Worm (Caenorhabditis elegans) whole organism, mixed stage, embryonic: ENCODE data around the gene lys-2.

Source experiments
- M03D4.4 ChIP-seq: sonication (generic microtip); optimal IDR thresholded peaks from 2 replicates; lab custom pipeline; 2017; ENCODE audit warnings: mild to moderate bottlenecking, missing genetic modification characterization, missing compliant biosample characterization
- bed-3 ChIP-seq: fragments of 200-800 bp; sonication (Bioruptor generic); optimal IDR thresholded peaks from 3 replicates; lab custom pipeline; 2018; ENCODE audit warnings: mild to moderate bottlenecking, missing genetic modification characterization, moderate library complexity, missing compliant biosample characterization
- ceh-39 ChIP-seq: fragments of 150-350 bp; optimal IDR thresholded peaks from 2 replicates; lab custom pipeline; 2014; ENCODE audit warnings: missing biosample characterization, missing genetic modification characterization
- ceh-43 ChIP-seq: fragments of 200-800 bp; sonication (Bioruptor generic); optimal IDR thresholded peaks from 2 replicates; lab custom pipeline; 2018; ENCODE audit warnings: mild to moderate bottlenecking, missing genetic modification characterization, moderate library complexity, missing compliant biosample characterization
- ceh-83 ChIP-seq: fragments of 200-800 bp; sonication (Bioruptor generic); optimal IDR thresholded peaks from 2 replicates; lab custom pipeline; 2018; ENCODE audit warnings: mild to moderate bottlenecking, missing genetic modification characterization, missing compliant biosample characterization
- ces-1 ChIP-seq: fragments of 150-350 bp; optimal IDR thresholded peaks from 2 replicates; lab custom pipeline; 2014; ENCODE audit warnings: missing biosample characterization, missing genetic modification reagents, missing genetic modification characterization
- drap-1 ChIP-seq: fragments of 200-800 bp; sonication (Bioruptor generic); optimal IDR thresholded peaks from 3 replicates; lab custom pipeline; 2018; ENCODE audit warnings: mild to moderate bottlenecking, missing genetic modification characterization, missing compliant biosample characterization
- flh-1 ChIP-seq: fragments of 200-800 bp; sonication (Bioruptor generic); optimal IDR thresholded peaks from 2 replicates; lab custom pipeline; 2018; ENCODE audit warnings: mild to moderate bottlenecking, missing genetic modification characterization, moderate library complexity, missing compliant biosample characterization
- ham-2 ChIP-seq: fragments of 200-800 bp; sonication (Bioruptor generic); optimal IDR thresholded peaks from 2 replicates; lab custom pipeline; 2018; ENCODE audit warnings: mild to moderate bottlenecking, missing genetic modification characterization, missing compliant biosample characterization
- hlh-1 ChIP-seq: fragments of 150-350 bp; optimal IDR thresholded peaks from 2 replicates; lab custom pipeline; 2014; ENCODE audit warnings: missing biosample characterization, missing genetic modification reagents, missing genetic modification characterization
- lin-13 ChIP-seq: fragments of 150-350 bp; optimal IDR thresholded peaks from 2 replicates; lab custom pipeline; 2014; ENCODE audit warnings: missing biosample characterization, missing genetic modification characterization
- lin-32 ChIP-seq: fragments of 200-800 bp; sonication (Bioruptor generic); optimal IDR thresholded peaks from 2 replicates; lab custom pipeline; 2018; ENCODE audit warnings: mild to moderate bottlenecking, missing genetic modification characterization, missing compliant biosample characterization
- lsy-2 ChIP-seq: fragments of 150-350 bp; optimal IDR thresholded peaks from 2 replicates; lab custom pipeline; 2014; ENCODE audit warnings: missing biosample characterization, missing genetic modification characterization
- mab-5 ChIP-seq: fragments of 150-350 bp; optimal IDR thresholded peaks from 2 replicates; lab custom pipeline; 2014; ENCODE audit warnings: missing biosample characterization, missing genetic modification characterization
- mep-1 ChIP-seq: fragments of 150-350 bp; optimal IDR thresholded peaks from 2 replicates; lab custom pipeline; 2017; ENCODE audit warnings: missing biosample characterization, missing genetic modification reagents, missing genetic modification characterization, inconsistent platforms
- mls-2 ChIP-seq: sonication (generic microtip); optimal IDR thresholded peaks from 2 replicates; lab custom pipeline; 2016; ENCODE audit warnings: mild to moderate bottlenecking, missing genetic modification characterization, moderate library complexity, missing compliant biosample characterization
- nhr-12 ChIP-seq: fragments of 150-350 bp; optimal IDR thresholded peaks from 2 replicates; lab custom pipeline; 2014; ENCODE audit warnings: missing biosample characterization, missing genetic modification characterization
- nhr-2 ChIP-seq: fragments of 150-350 bp; optimal IDR thresholded peaks from 2 replicates; lab custom pipeline; 2014; ENCODE audit warnings: missing biosample characterization, missing genetic modification characterization
- nhr-237 ChIP-seq: fragments of 150-350 bp; optimal IDR thresholded peaks from 2 replicates; lab custom pipeline; 2014; ENCODE audit warnings: missing biosample characterization, missing genetic modification characterization
- nhr-28 ChIP-seq: fragments of 150-350 bp; optimal IDR thresholded peaks from 2 replicates; lab custom pipeline; 2014; ENCODE audit warnings: missing biosample characterization, missing genetic modification characterization
- nhr-76 ChIP-seq: sonication (generic microtip); optimal IDR thresholded peaks from 2 replicates; lab custom pipeline; 2017; ENCODE audit warnings: missing biosample characterization, missing genetic modification characterization
- pha-4 ChIP-seq: fragments of 150-350 bp; optimal IDR thresholded peaks from 2 replicates; lab custom pipeline; 2018; ENCODE audit warnings: missing biosample characterization, missing genetic modification reagents, missing genetic modification characterization
- sem-2 ChIP-seq: fragments of 200-800 bp; sonication (Bioruptor generic); optimal IDR thresholded peaks from 2 replicates; lab custom pipeline; 2018; ENCODE audit warnings: mild to moderate bottlenecking, missing genetic modification characterization, missing compliant biosample characterization
- sptf-1 ChIP-seq: sonication (generic microtip); optimal IDR thresholded peaks from 2 replicates; lab custom pipeline; 2017; ENCODE audit warnings: mild to moderate bottlenecking, missing genetic modification characterization, moderate library complexity, missing compliant biosample characterization
- tbx-8 ChIP-seq: fragments of 200-800 bp; sonication (Bioruptor generic); optimal IDR thresholded peaks from 2 replicates; lab custom pipeline; 2018; ENCODE audit warnings: mild to moderate bottlenecking, missing genetic modification characterization, moderate library complexity, missing compliant biosample characterization
- unc-120 ChIP-seq: sonication (generic microtip); optimal IDR thresholded peaks from 2 replicates; lab custom pipeline; 2017; ENCODE audit warnings: missing genetic modification characterization, missing compliant biosample characterization; ENCODE audit not compliant: poor library complexity, severe bottlenecking
- unc-39 ChIP-seq: fragments of 150-350 bp; optimal IDR thresholded peaks from 2 replicates; lab custom pipeline; 2014; ENCODE audit warnings: missing biosample characterization, missing genetic modification characterization
- unc-62 ChIP-seq: fragments of 150-350 bp; optimal IDR thresholded peaks from 2 replicates; lab custom pipeline; 2014; ENCODE audit warnings: missing biosample characterization, missing genetic modification reagents, missing genetic modification characterization
- ztf-11 ChIP-seq: fragments of 150-350 bp; optimal IDR thresholded peaks from 2 replicates; lab custom pipeline; 2014; ENCODE audit warnings: missing biosample characterization, missing genetic modification characterization

Gene lys-2

DNA sequence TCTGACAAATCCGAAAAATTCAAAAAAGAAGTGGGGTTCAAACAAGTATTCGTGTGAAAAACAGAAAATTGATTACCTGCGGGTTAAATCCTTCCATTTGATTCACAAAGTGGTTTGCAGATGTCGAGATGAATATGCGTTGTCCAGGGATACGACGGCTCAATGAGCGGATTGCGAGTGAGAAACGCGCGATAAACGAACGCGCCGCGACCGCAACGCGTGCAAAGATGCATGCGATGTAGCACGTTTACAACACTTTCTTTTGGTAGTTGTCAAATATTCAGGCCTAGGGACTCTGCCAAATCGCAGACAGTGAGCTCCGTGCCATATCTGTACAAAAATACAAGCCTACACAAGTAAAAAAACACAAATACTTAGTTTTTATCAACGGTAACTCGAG, 42.6 kb downstream of the lys-2 start, which contains the start of gene fubl-1:
TSS of gene fubl-1 (minus strand) at position 202 of the 400 bp plus-strand sequence.
- TF ChIP-seq unc-62 (GFP tag; lab: Kevin White, UChicago) (no peak), ces-1 (GFP tag; lab: Kevin White, UChicago) (peak; percentile 7), flh-1 (no peak), bed-3 (GFP tag; lab: Kevin White, UChicago) (no peak), ceh-83 (GFP tag; lab: Kevin White, UChicago) (no peak), pha-4 (tag; lab: Kevin White, UChicago) (peak; percentile 8), unc-39 (tag; lab: Kevin White, UChicago) (no peak), nhr-76 (no peak), nhr-28 (no peak), lin-32 (GFP tag; lab: Kevin White, UChicago) (no peak), hlh-1 (tag; lab: Kevin White, UChicago) (no peak), mab-5 (tag; lab: Kevin White, UChicago) (no peak), ceh-39 (no peak), lsy-2 (tag; lab: Kevin White, UChicago) (peak; percentile 31), mls-2 (tag; lab: Kevin White, UChicago) (no peak), mep-1 (peak; percentile 42), M03D4.4 (tag; lab: Kevin White, UChicago) (no peak), unc-120 (tag; lab: Kevin White, UChicago) (no peak), drap-1 (GFP tag; lab: Kevin White, UChicago) (no peak), lin-13 (tag; lab: Kevin White, UChicago) (peak; percentile 2), ztf-11 (no peak), nhr-12 (no peak), sptf-1 (tag; lab: Kevin White, UChicago) (peak; percentile 46)

- TF ChIP-seq nhr-237 (tag; lab: Kevin White, UChicago), result no peak
- TF ChIP-seq, all 35 proteins: peak for 0
Measured at ce11 chrV:10237959-10238444, 43.3 kb downstream of the lys-2 start.

DNA sequence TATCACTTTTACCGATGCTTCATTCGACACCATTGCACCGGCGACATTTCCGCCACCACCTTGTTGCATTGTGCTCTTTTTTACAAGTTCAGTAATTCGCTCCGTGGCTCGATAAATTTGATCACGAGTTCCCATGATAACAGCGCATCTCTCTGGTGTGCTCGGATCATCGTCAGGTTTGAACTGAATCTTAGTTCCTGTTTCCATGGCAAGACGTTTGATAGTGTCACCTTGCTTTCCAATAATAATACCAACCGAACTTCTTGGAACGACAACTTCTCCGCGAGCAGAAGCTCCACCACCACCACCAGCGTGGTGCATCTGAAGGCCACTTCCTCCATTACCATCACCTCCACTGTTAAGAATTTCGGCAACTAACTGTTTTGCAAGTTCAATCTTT, 44.1 kb downstream of the lys-2 start:
- TF ChIP-seq ham-2 (no peak), lsy-2 (tag; lab: Kevin White, UChicago) (no peak), flh-1 (no peak), nhr-2 (tag; lab: Kevin White, UChicago) (no peak), ceh-43 (GFP tag; lab: Kevin White, UChicago) (no peak), M03D4.4 (tag; lab: Kevin White, UChicago) (no peak), hlh-1 (tag; lab: Kevin White, UChicago) (no peak), bed-3 (GFP tag; lab: Kevin White, UChicago) (no peak), sem-2 (GFP tag; lab: Kevin White, UChicago) (no peak), mep-1 (no peak), lin-32 (GFP tag; lab: Kevin White, UChicago) (no peak)

DNA sequence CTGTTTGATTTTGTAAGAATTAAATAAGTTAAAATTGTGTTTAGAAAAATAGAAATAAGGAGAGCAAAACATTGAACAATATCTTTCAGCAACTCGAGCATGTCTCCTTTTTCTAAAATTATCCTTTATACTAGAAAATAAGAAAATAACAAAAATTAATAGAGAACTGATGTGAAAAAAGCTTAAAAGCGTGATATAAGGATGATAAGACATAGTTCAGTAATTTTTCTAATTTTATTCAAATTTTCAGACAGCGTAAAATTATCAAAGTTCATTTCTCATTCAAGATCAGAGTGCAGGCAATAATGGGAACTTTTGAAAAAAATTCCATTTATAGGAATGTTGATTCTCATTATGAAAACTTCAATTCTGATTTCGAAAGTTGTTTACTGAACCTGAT, 47.9 kb downstream of the lys-2 start, which contains the start of gene str-182:
TSS of gene str-182 (minus strand) at position 101 of the 400 bp plus-strand sequence.
- TF ChIP-seq mep-1, result no peak
- no peak for TF ChIP-seq nhr-76
- TF ChIP-seq unc-39 (tag; lab: Kevin White, UChicago), result no peak
- no peak for TF ChIP-seq ceh-83 (GFP tag; lab: Kevin White, UChicago)
- no peak for TF ChIP-seq M03D4.4 (tag; lab: Kevin White, UChicago)
- no peak for TF ChIP-seq tbx-8
- TF ChIP-seq sem-2 (GFP tag; lab: Kevin White, UChicago), result no peak
- TF ChIP-seq ztf-11, result no peak

ce11 chrV:10230932-10231331, 50.3 kb downstream of the lys-2 start, which contains the start of gene fipr-6:
Gene fipr-6, plus strand, starts transcription at chrV:10231232.
- TF ChIP-seq lin-32 (GFP tag; lab: Kevin White, UChicago) (no peak), hlh-1 (tag; lab: Kevin White, UChicago) (no peak), ham-2 (no peak), ztf-11 (no peak), M03D4.4 (tag; lab: Kevin White, UChicago) (no peak), bed-3 (GFP tag; lab: Kevin White, UChicago) (no peak)
- TF ChIP-seq, all 35 proteins: peak for 0
